Fruit fly (Drosophila melanogaster) whole organism, embryonic: Measurements from ENCODE around the gene schlank.
A peak's percentile ranks its signal among the peaks of the same experiment; 100 is the strongest.

Experiments
- Abd-B ChIP-seq: fragments of 200-800 bp; sonication (Bioruptor generic); optimal IDR thresholded peaks from 2 replicates; lab custom pipeline; 2018; ENCODE audit warnings: missing biosample characterization, mild to moderate bottlenecking, missing genetic modification characterization, moderate library complexity
- Atf-2 ChIP-seq: fragments of 200-800 bp; sonication (Bioruptor generic); optimal IDR thresholded peaks from 2 replicates; lab custom pipeline; 2016; ENCODE audit warnings: missing biosample characterization, missing genetic modification characterization
- Blimp-1 ChIP-seq: fragments of 200-800 bp; sonication (Bioruptor generic); optimal IDR thresholded peaks from 3 replicates; lab custom pipeline; 2018; ENCODE audit warnings: missing biosample characterization, missing genetic modification characterization, mild to moderate bottlenecking, moderate library complexity, missing genetic modification reagents
- CG10321 ChIP-seq: fragments of 200-800 bp; sonication (Bioruptor generic); IDR thresholded peaks from 2 replicates; pipeline ENCODE4 v1.3.6; 2022; ENCODE audit warnings: missing biosample characterization, missing genetic modification characterization
- CG10543 ChIP-seq: fragments of 200-800 bp; sonication (Bioruptor generic); optimal IDR thresholded peaks from 3 replicates; lab custom pipeline; 2017; ENCODE audit warnings: missing biosample characterization, mild to moderate bottlenecking, missing genetic modification characterization, moderate library complexity
- CG12155 ChIP-seq: fragments of 200-800 bp; sonication (Bioruptor generic); optimal IDR thresholded peaks from 3 replicates; lab custom pipeline; 2016; ENCODE audit warnings: missing biosample characterization, missing genetic modification characterization
- CG13123 ChIP-seq: fragments of 200-800 bp; sonication (Bioruptor generic); optimal IDR thresholded peaks from 2 replicates; lab custom pipeline; 2016; ENCODE audit warnings: missing biosample characterization, missing genetic modification characterization
- CG14860 ChIP-seq: fragments of 200-800 bp; sonication (Bioruptor generic); IDR thresholded peaks from 3 replicates; pipeline ENCODE4 v1.3.6; 2022; ENCODE audit warnings: missing biosample characterization, missing genetic modification characterization; ENCODE audit not compliant: partially characterized antibody
- CG15479 ChIP-seq: fragments of 200-800 bp; sonication (Bioruptor generic); optimal IDR thresholded peaks from 3 replicates; lab custom pipeline; 2019; ENCODE audit warnings: missing biosample characterization, mild to moderate bottlenecking, missing genetic modification characterization, moderate library complexity
- CG1603 ChIP-seq: fragments of 200-800 bp; sonication (Bioruptor generic); optimal IDR thresholded peaks from 2 replicates; lab custom pipeline; 2019; ENCODE audit warnings: missing biosample characterization, mild to moderate bottlenecking, missing genetic modification characterization, moderate library complexity
- CG16863 ChIP-seq: fragments of 200-800 bp; sonication (Bioruptor generic); optimal IDR thresholded peaks from 3 replicates; lab custom pipeline; 2016; ENCODE audit warnings: missing biosample characterization, missing genetic modification characterization
- CG17912 ChIP-seq: fragments of 200-800 bp; sonication (Bioruptor generic); optimal IDR thresholded peaks from 2 replicates; lab custom pipeline; 2018; ENCODE audit warnings: missing biosample characterization, mild to moderate bottlenecking, missing genetic modification characterization
- CG2129 ChIP-seq: fragments of 200-800 bp; sonication (Bioruptor generic); IDR thresholded peaks from 2 replicates; pipeline ENCODE4 v1.3.6; 2022; ENCODE audit warnings: missing biosample characterization, missing genetic modification characterization; ENCODE audit not compliant: partially characterized antibody
- CG33557 ChIP-seq: fragments of 200-800 bp; sonication (Bioruptor generic); optimal IDR thresholded peaks from 2 replicates; lab custom pipeline; 2019; ENCODE audit warnings: missing biosample characterization, mild to moderate bottlenecking, missing genetic modification characterization, moderate library complexity
- CG42726 ChIP-seq: fragments of 200-800 bp; sonication (Bioruptor generic); IDR thresholded peaks from 2 replicates; pipeline ENCODE4 v1.3.6; 2022; ENCODE audit warnings: missing biosample characterization, missing genetic modification characterization; ENCODE audit not compliant: partially characterized antibody
- CG6683 ChIP-seq: fragments of 200-800 bp; sonication (Bioruptor generic); optimal IDR thresholded peaks from 2 replicates; lab custom pipeline; 2017; ENCODE audit warnings: missing biosample characterization, mild to moderate bottlenecking, missing genetic modification characterization, missing genetic modification reagents
- CG7786 ChIP-seq: fragments of 200-800 bp; sonication (Bioruptor generic); optimal IDR thresholded peaks from 2 replicates; lab custom pipeline; 2016; ENCODE audit warnings: missing biosample characterization, missing genetic modification characterization
- CG7987 ChIP-seq: fragments of 200-800 bp; sonication (Bioruptor generic); optimal IDR thresholded peaks from 2 replicates; lab custom pipeline; 2018; ENCODE audit warnings: missing biosample characterization, mild to moderate bottlenecking, missing genetic modification characterization, moderate library complexity
- CoRest ChIP-seq: fragments of 200-800 bp; sonication (Bioruptor generic); optimal IDR thresholded peaks from 3 replicates; lab custom pipeline; 2018; ENCODE audit warnings: missing biosample characterization, mild to moderate bottlenecking, missing genetic modification characterization, moderate library complexity
- D ChIP-seq, 2 experiments: fragments of 200-800 bp in 1 of 2; fragments of >200 bp in 1 of 2; sonication (Bioruptor generic) in 1 of 2; optimal IDR thresholded peaks; 2 replicates in 1 of 2; 3 replicates in 1 of 2; lab custom pipeline; 2017; ENCODE audit warnings: mild to moderate bottlenecking in 1 of 2, missing biosample characterization in 1 of 2, missing genetic modification characterization in 1 of 2, missing genetic modification reagents in 1 of 2
- Doc2 ChIP-seq: fragments of 200-800 bp; sonication (Bioruptor generic); IDR thresholded peaks from 2 replicates; pipeline ENCODE4 v1.3.6; 2022; ENCODE audit warnings: missing biosample characterization, missing genetic modification characterization
- ERR ChIP-seq: fragments of 200-800 bp; sonication (Bioruptor generic); optimal IDR thresholded peaks from 2 replicates; lab custom pipeline; 2016; ENCODE audit warnings: missing biosample characterization, missing genetic modification characterization
- Fer3 ChIP-seq: fragments of 200-800 bp; sonication (Bioruptor generic); optimal IDR thresholded peaks from 2 replicates; lab custom pipeline; 2018; ENCODE audit warnings: missing biosample characterization, mild to moderate bottlenecking, missing genetic modification characterization, moderate library complexity
- Hmx ChIP-seq: fragments of 200-800 bp; sonication (Bioruptor generic); optimal IDR thresholded peaks from 2 replicates; lab custom pipeline; 2016; ENCODE audit warnings: missing biosample characterization, missing genetic modification characterization
- Lhr ChIP-seq: fragments of 200-800 bp; sonication (Bioruptor generic); optimal IDR thresholded peaks from 3 replicates; lab custom pipeline; 2017; ENCODE audit warnings: mild to moderate bottlenecking, missing biosample characterization, missing genetic modification reagents, missing genetic modification characterization
- Mad ChIP-seq: fragments of 200-800 bp; sonication (Bioruptor generic); optimal IDR thresholded peaks from 2 replicates; lab custom pipeline; 2016; ENCODE audit warnings: missing biosample characterization, missing genetic modification characterization
- Max ChIP-seq: fragments of 200-800 bp; sonication (Bioruptor generic); optimal IDR thresholded peaks from 2 replicates; lab custom pipeline; 2016; ENCODE audit warnings: missing biosample characterization, mild to moderate bottlenecking, missing genetic modification characterization
- PHDP ChIP-seq: fragments of 200-800 bp; sonication (Bioruptor generic); optimal IDR thresholded peaks from 3 replicates; lab custom pipeline; 2018; ENCODE audit warnings: missing biosample characterization, mild to moderate bottlenecking, missing genetic modification characterization, moderate library complexity
- Pdp1 ChIP-seq, 2 experiments: fragments of 200-800 bp; sonication (Bioruptor generic); optimal IDR thresholded peaks; 3 replicates each; lab custom pipeline; 2016; ENCODE audit warnings: missing biosample characterization in 2 of 2, missing genetic modification characterization in 2 of 2, mild to moderate bottlenecking in 1 of 2, moderate library complexity in 1 of 2
- Rfx ChIP-seq: fragments of 200-800 bp; sonication (Bioruptor generic); IDR thresholded peaks from 2 replicates; pipeline ENCODE4 v1.3.6; 2022; ENCODE audit warnings: missing biosample characterization, missing genetic modification characterization
- Xbp1 ChIP-seq: fragments of 200-800 bp; sonication (Bioruptor generic); optimal IDR thresholded peaks from 3 replicates; lab custom pipeline; 2016; ENCODE audit warnings: missing biosample characterization, mild to moderate bottlenecking, missing genetic modification characterization
- aop ChIP-seq: fragments of 200-800 bp; sonication (Bioruptor generic); IDR thresholded peaks from 2 replicates; pipeline ENCODE4 v1.3.6; 2022; ENCODE audit warnings: missing biosample characterization, missing genetic modification characterization
- corto ChIP-seq: fragments of 200-800 bp; sonication (Bioruptor generic); optimal IDR thresholded peaks from 2 replicates; lab custom pipeline; 2016; ENCODE audit warnings: missing biosample characterization, mild to moderate bottlenecking, missing genetic modification characterization, moderate library complexity
- dmrt99B ChIP-seq: fragments of 200-800 bp; sonication (Bioruptor generic); optimal IDR thresholded peaks from 2 replicates; lab custom pipeline; 2018; ENCODE audit warnings: missing biosample characterization, mild to moderate bottlenecking, missing genetic modification characterization, moderate library complexity
- dpn ChIP-seq, 2 experiments: fragments of 200-800 bp; sonication (Bioruptor generic); optimal IDR thresholded peaks; 3 replicates each; lab custom pipeline; 2016; ENCODE audit warnings: missing biosample characterization in 2 of 2, missing genetic modification characterization in 2 of 2
- eve ChIP-seq, 2 experiments: fragments of >200 bp; optimal IDR thresholded peaks; 2 replicates each; lab custom pipeline; 2017; ENCODE audit warnings: missing biosample characterization in 2 of 2, missing genetic modification characterization in 2 of 2
- gro ChIP-seq: fragments of 200-800 bp; sonication (Bioruptor generic); optimal IDR thresholded peaks from 2 replicates; lab custom pipeline; 2016; ENCODE audit warnings: missing biosample characterization, missing genetic modification characterization
- her ChIP-seq: fragments of 200-800 bp; sonication (Bioruptor generic); optimal IDR thresholded peaks from 2 replicates; lab custom pipeline; 2016; ENCODE audit warnings: missing biosample characterization, missing genetic modification characterization
- ind ChIP-seq: fragments of 200-800 bp; sonication (Bioruptor generic); optimal IDR thresholded peaks from 3 replicates; lab custom pipeline; 2016; ENCODE audit warnings: missing biosample characterization, missing genetic modification characterization
- inv ChIP-seq: fragments of 200-800 bp; sonication (Bioruptor generic); IDR thresholded peaks from 2 replicates; pipeline ENCODE4 v1.3.6; 2022; ENCODE audit warnings: missing biosample characterization, missing genetic modification characterization; ENCODE audit not compliant: partially characterized antibody
- nau ChIP-seq: fragments of 200-800 bp; sonication (Bioruptor generic); optimal IDR thresholded peaks from 3 replicates; lab custom pipeline; 2017; ENCODE audit warnings: missing biosample characterization, mild to moderate bottlenecking, missing genetic modification characterization, missing genetic modification reagents
- pum ChIP-seq: fragments of 200-800 bp; sonication (Bioruptor generic); optimal IDR thresholded peaks from 2 replicates; lab custom pipeline; 2016; ENCODE audit warnings: missing biosample characterization, missing genetic modification characterization
- repo ChIP-seq: fragments of 200-800 bp; sonication (Bioruptor generic); optimal IDR thresholded peaks from 2 replicates; lab custom pipeline; 2016; ENCODE audit warnings: missing biosample characterization, missing genetic modification characterization
- slp2 ChIP-seq: fragments of 200-800 bp; sonication (Bioruptor generic); optimal IDR thresholded peaks from 2 replicates; lab custom pipeline; 2016; ENCODE audit warnings: missing biosample characterization, missing genetic modification characterization
- stwl ChIP-seq: fragments of 200-800 bp; sonication (Bioruptor generic); optimal IDR thresholded peaks from 3 replicates; lab custom pipeline; 2018; ENCODE audit warnings: missing biosample characterization, mild to moderate bottlenecking, missing genetic modification characterization, moderate library complexity
- wek ChIP-seq: fragments of 200-800 bp; sonication (Bioruptor generic); optimal IDR thresholded peaks from 3 replicates; lab custom pipeline; 2018; ENCODE audit warnings: missing biosample characterization, mild to moderate bottlenecking, missing genetic modification characterization, moderate library complexity
- wor ChIP-seq: fragments of 200-800 bp; sonication (Bioruptor generic); IDR thresholded peaks from 2 replicates; pipeline ENCODE4 v1.3.6; 2022; ENCODE audit warnings: missing biosample characterization, missing genetic modification characterization
- zen ChIP-seq: fragments of 200-800 bp; sonication (Bioruptor generic); optimal IDR thresholded peaks from 3 replicates; lab custom pipeline; 2018; ENCODE audit warnings: missing biosample characterization, mild to moderate bottlenecking, missing genetic modification characterization, moderate library complexity
- zen2 ChIP-seq: fragments of 200-800 bp; sonication (Bioruptor generic); IDR thresholded peaks from 3 replicates; pipeline ENCODE4 v1.3.6; 2022; ENCODE audit warnings: missing biosample characterization, missing genetic modification characterization; ENCODE audit not compliant: partially characterized antibody

Gene schlank

DNA sequence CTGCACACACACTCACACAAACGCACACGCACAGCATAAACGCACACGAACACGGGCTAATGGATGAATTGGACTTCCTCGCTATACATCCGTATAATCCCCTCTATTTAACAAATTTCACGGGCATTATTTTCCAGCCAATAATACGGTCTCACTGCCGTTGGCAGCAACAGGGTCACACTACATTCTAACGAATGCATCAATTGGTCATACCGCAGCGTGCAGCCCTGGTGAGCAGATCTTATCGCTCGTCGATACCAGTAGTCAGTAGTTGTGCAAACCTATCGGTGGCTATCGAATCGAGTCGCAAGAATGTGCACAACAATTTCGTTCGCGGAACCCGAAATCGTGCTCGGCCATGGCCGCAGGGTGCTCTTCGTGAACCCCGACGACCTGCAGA lies 20.8 kb upstream of the schlank start, which contains the start of the genes Top3beta and wuho (continued):
- TF ChIP-seq zen2, result 0 out of 3 replicates have a peak, but pooled peaks have one; percentile 65
- no peak for TF ChIP-seq nau (GFP tag; lab: Kevin White, UChicago)
- TF ChIP-seq Hmx (GFP tag; lab: Kevin White, UChicago), result no peak
- TF ChIP-seq stwl (tag; lab: Kevin White, UChicago), result peak; percentile 94
- TF ChIP-seq CG6683 (GFP tag; lab: Kevin White, UChicago), result no peak
- peak; percentile 32 for TF ChIP-seq PHDP
- TF ChIP-seq ind (GFP tag; lab: Kevin White, UChicago), result peak; percentile 23
- no peak for TF ChIP-seq Doc2
- no peak for TF ChIP-seq CG10321 (GFP tag; lab: Robert Waterston, UW)
- no peak for TF ChIP-seq slp2 (GFP tag; lab: Kevin White, UChicago)
- no peak for TF ChIP-seq eve (GFP tag; optimal IDR thresholded peaks at IDR 0.05; lab: Kevin White, UChicago)
- TF ChIP-seq dpn (GFP tag; optimal IDR thresholded peaks at IDR 0.05; lab: Kevin White, UChicago), result peak; percentile 51 to 60
- TF ChIP-seq Xbp1 (GFP tag; lab: Kevin White, UChicago), result peak; percentile 60
- peak; percentile 48 for TF ChIP-seq gro
- peak; percentile 31 for TF ChIP-seq pum (GFP tag; lab: Kevin White, UChicago)
- TF ChIP-seq aop (GFP tag; lab: Robert Waterston, UW), result no peak
- TF ChIP-seq Pdp1 (GFP tag; optimal IDR thresholded peaks at IDR 0.05; lab: Kevin White, UChicago), result peak; percentile 47 to 82
- TF ChIP-seq Blimp-1 (GFP tag; lab: Kevin White, UChicago), result no peak
- no peak for TF ChIP-seq wor (GFP tag; lab: Robert Waterston, UW)
- TF ChIP-seq CG7987 (GFP tag; lab: Kevin White, UChicago), result peak; percentile 65
- peak; percentile 90 for TF ChIP-seq CG15479 (GFP tag; lab: Kevin White, UChicago)
- peak; percentile 32 for TF ChIP-seq CoRest (tag; lab: Kevin White, UChicago)
- TF ChIP-seq repo (GFP tag; lab: Kevin White, UChicago), result peak; percentile 7
- 0 out of 2 replicates have a peak, but pooled peaks have one; percentile 16 for TF ChIP-seq CG2129 (GFP tag; lab: Robert Waterston, UW)
- TF ChIP-seq inv, result peak; percentile 50
- peak; percentile 43 for TF ChIP-seq Mad
- TF ChIP-seq Fer3 (tag; lab: Kevin White, UChicago), result peak; percentile 15
- TF ChIP-seq dmrt99B (tag; lab: Kevin White, UChicago), result no peak
- peak; percentile 93 for TF ChIP-seq CG1603 (tag; lab: Kevin White, UChicago)
- peak; percentile 13 for TF ChIP-seq Atf-2
- TF ChIP-seq D (optimal IDR thresholded peaks at IDR 0.05; lab: Kevin White, UChicago), result peak; percentile 74
- TF ChIP-seq D (GFP tag; optimal IDR thresholded peaks at IDR 0.05; lab: Kevin White, UChicago), result no peak
- TF ChIP-seq her (GFP tag; lab: Kevin White, UChicago), result peak; percentile 62
- TF ChIP-seq Lhr, result peak; percentile 62
- no peak for TF ChIP-seq CG13123
- TF ChIP-seq CG17912 (GFP tag; lab: Kevin White, UChicago), result peak; percentile 62
- TF ChIP-seq corto (GFP tag; lab: Kevin White, UChicago), result no peak
- peak; percentile 17 for TF ChIP-seq Max (GFP tag; lab: Kevin White, UChicago)
- TF ChIP-seq Rfx, result peak; percentile 44; the same call in 1 of the 2 replicates
- peak; percentile 25 for TF ChIP-seq Abd-B
- peak; percentile 87 for TF ChIP-seq CG12155
- TF ChIP-seq CG14860, result peak; percentile 69
- peak; percentile 47; the same call in 1 of the 2 replicates for TF ChIP-seq CG42726 (GFP tag; lab: Robert Waterston, UW)
- TF ChIP-seq CG33557 (GFP tag; lab: Kevin White, UChicago), result no peak
- peak; percentile 10 for TF ChIP-seq CG16863
- TF ChIP-seq CG7786 (GFP tag; lab: Kevin White, UChicago), result peak; percentile 40
- peak; percentile 81 for TF ChIP-seq wek
- peak; percentile 80 for TF ChIP-seq zen (tag; lab: Kevin White, UChicago)
- TF ChIP-seq ERR (GFP tag; lab: Kevin White, UChicago), result peak; percentile 48
- TF ChIP-seq CG10543 (GFP tag; lab: Kevin White, UChicago), result peak; percentile 49
